Worm (Caenorhabditis elegans) whole organism, L3 larva: ENCODE results near the gene fbxa-183.

Source experiments
- ZK546.5 ChIP-seq: sonication (generic microtip); optimal IDR thresholded peaks from 2 replicates; lab custom pipeline; 2017; ENCODE audit warnings: missing biosample characterization, missing genetic modification characterization
- aly-2 ChIP-seq: fragments of 150-350 bp; optimal IDR thresholded peaks from 2 replicates; lab custom pipeline; 2014; ENCODE audit warnings: missing biosample characterization, missing genetic modification characterization
- ceh-82 ChIP-seq: fragments of 150-350 bp; optimal IDR thresholded peaks from 2 replicates; lab custom pipeline; 2014; ENCODE audit warnings: missing biosample characterization, missing genetic modification characterization
- elt-3 ChIP-seq, 3 experiments: fragments of 150-350 bp in 1 of 3; sonication (generic microtip) in 2 of 3; optimal IDR thresholded peaks; 2 replicates in 2 of 3; 4 replicates in 1 of 3; lab custom pipeline; 2014 to 2017; ENCODE audit warnings: missing biosample characterization in 3 of 3, missing genetic modification characterization in 3 of 3
- fkh-10 ChIP-seq: sonication (generic microtip); optimal IDR thresholded peaks from 2 replicates; lab custom pipeline; 2017; ENCODE audit warnings: missing biosample characterization, missing genetic modification reagents, missing genetic modification characterization
- nhr-11 ChIP-seq: fragments of 150-350 bp; optimal IDR thresholded peaks from 2 replicates; lab custom pipeline; 2014; ENCODE audit warnings: missing biosample characterization, missing genetic modification characterization
- nhr-23 ChIP-seq: fragments of 150-350 bp; optimal IDR thresholded peaks from 2 replicates; lab custom pipeline; 2014; ENCODE audit warnings: missing biosample characterization, missing genetic modification reagents, missing genetic modification characterization
- nhr-237 ChIP-seq: fragments of 150-350 bp; optimal IDR thresholded peaks from 2 replicates; lab custom pipeline; 2014; ENCODE audit warnings: missing biosample characterization, missing genetic modification characterization
- nhr-25 ChIP-seq: sonication (generic microtip); optimal IDR thresholded peaks from 2 replicates; lab custom pipeline; 2017; ENCODE audit warnings: missing biosample characterization, missing genetic modification characterization
- nhr-76 ChIP-seq: fragments of 150-350 bp; sonication (generic microtip); optimal IDR thresholded peaks from 5 replicates; lab custom pipeline; 2014; ENCODE audit warnings: missing biosample characterization, missing genetic modification characterization
- snpc-4 ChIP-seq: fragments of 150-350 bp; optimal IDR thresholded peaks from 2 replicates; lab custom pipeline; 2014; ENCODE audit warnings: missing biosample characterization, missing genetic modification characterization
- unc-62 ChIP-seq: fragments of 150-350 bp; sonication (generic microtip); optimal IDR thresholded peaks from 4 replicates; lab custom pipeline; 2014; ENCODE audit warnings: missing biosample characterization, missing genetic modification reagents, missing genetic modification characterization
- ztf-11 ChIP-seq: fragments of 150-350 bp; optimal IDR thresholded peaks from 2 replicates; lab custom pipeline; 2014; ENCODE audit warnings: missing biosample characterization, missing genetic modification characterization

DNA sequence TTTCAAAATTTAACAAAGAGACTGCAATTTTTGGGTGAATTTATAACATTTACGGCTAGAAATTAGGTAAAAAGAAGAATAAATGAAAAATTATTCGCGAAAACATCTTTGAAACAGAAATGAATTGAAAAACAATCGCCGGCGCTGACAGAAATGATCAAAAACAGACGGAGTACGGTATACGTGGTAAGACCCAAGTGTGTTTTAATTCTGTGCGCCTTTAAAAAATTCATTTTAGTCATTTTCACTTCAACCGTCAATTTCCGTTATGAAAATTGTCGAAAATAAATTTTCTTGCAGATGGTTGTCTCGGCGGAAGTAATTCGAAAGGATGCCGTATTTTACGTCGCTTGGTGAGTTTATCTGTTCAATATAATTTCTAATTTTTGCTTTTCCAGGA is 26.4 kb downstream of the fbxa-183 start, which contains the start of gene C53A3.3:
- no peak for TF ChIP-seq nhr-11 (tag; lab: Kevin White, UChicago)
- no peak for TF ChIP-seq nhr-76
- TF ChIP-seq unc-62 (GFP tag; lab: Kevin White, UChicago): no peak
- TF ChIP-seq nhr-237 (tag; lab: Kevin White, UChicago): no peak
- TF ChIP-seq snpc-4 (tag; lab: Kevin White, UChicago): no peak
- TF ChIP-seq ceh-82 (tag; lab: Kevin White, UChicago): no peak
- no peak for TF ChIP-seq ztf-11
- no peak for TF ChIP-seq ZK546.5
- TF ChIP-seq elt-3 (tag; optimal IDR thresholded peaks at IDR 0.05; lab: Kevin White, UChicago): no peak
- TF ChIP-seq nhr-23 (tag; lab: Kevin White, UChicago): no peak
- TF ChIP-seq fkh-10 (GFP tag; lab: Kevin White, UChicago): no peak
- TF ChIP-seq nhr-25 (tag; lab: Kevin White, UChicago): no peak
- no peak for TF ChIP-seq aly-2 (tag; lab: Kevin White, UChicago)
